1 fruit fly cellular context compared by ENCODE assay signal in genomic region chr3R:15806341-15806740, dm6.
TF ChIP-seq lines count a peak whose summit lies in the region.

No protein-coding gene starts in this region.

TF ChIP-seq in whole organism, prepupa, 60 proteins besides CTCF, POLR2A, EP300 and RAD21 (continued from another document):
- TF ChIP-seq pdm3 (GFP tag; optimal IDR thresholded peaks at IDR 0.05; lab: Kevin White, UChicago) (no peak), fkh (GFP tag; optimal IDR thresholded peaks at IDR 0.05; lab: Kevin White, UChicago) (no peak), Sox15 (GFP tag; optimal IDR thresholded peaks at IDR 0.05; lab: Kevin White, UChicago) (no peak), CG3032 (tag; optimal IDR thresholded peaks at IDR 0.05; lab: Kevin White, UChicago) (no peak), fd85E (GFP tag; optimal IDR thresholded peaks at IDR 0.05; lab: Kevin White, UChicago) (no peak), CG6792 (GFP tag; optimal IDR thresholded peaks at IDR 0.05; lab: Kevin White, UChicago) (no peak), CG4318 (GFP tag; optimal IDR thresholded peaks at IDR 0.05; lab: Kevin White, UChicago) (no peak), Smox (GFP tag; optimal IDR thresholded peaks at IDR 0.05; lab: Kevin White, UChicago) (no peak), CG15336 (GFP tag; IDR thresholded peaks at IDR 0.05; lab: Robert Waterston, UW) (0 out of 2 replicates have a peak, but pooled peaks have one; percentile 26), CG9139 (GFP tag; optimal IDR thresholded peaks at IDR 0.05; lab: Kevin White, UChicago) (no peak), acj6 (GFP tag; optimal IDR thresholded peaks at IDR 0.05; lab: Kevin White, UChicago) (no peak), Hr39 (GFP tag; optimal IDR thresholded peaks at IDR 0.05; lab: Kevin White, UChicago) (peak; percentile 5), CG10631 (GFP tag; optimal IDR thresholded peaks at IDR 0.05; lab: Kevin White, UChicago) (no peak), CG16779 (tag; optimal IDR thresholded peaks at IDR 0.05; lab: Kevin White, UChicago) (no peak), eg (GFP tag; IDR thresholded peaks at IDR 0.05; lab: Robert Waterston, UW) (no peak), lz (GFP tag; optimal IDR thresholded peaks at IDR 0.05; lab: Kevin White, UChicago) (peak; percentile 26), CG31627 (GFP tag; optimal IDR thresholded peaks at IDR 0.05; lab: Kevin White, UChicago) (no peak), CG11902 (GFP tag; optimal IDR thresholded peaks at IDR 0.05; lab: Kevin White, UChicago) (no peak), svp (GFP tag; lab: Kevin White, UChicago) (peak; percentile 68), achi (GFP tag; optimal IDR thresholded peaks at IDR 0.05; lab: Kevin White, UChicago) (peak; percentile 3), Eip78C (GFP tag; lab: Kevin White, UChicago) (peak; percentile 86), CG6808 (GFP tag; optimal IDR thresholded peaks at IDR 0.05; lab: Kevin White, UChicago) (no peak), CG7368 (GFP tag; optimal IDR thresholded peaks at IDR 0.05; lab: Kevin White, UChicago) (no peak), topi (GFP tag; optimal IDR thresholded peaks at IDR 0.05; lab: Kevin White, UChicago) (peak; percentile 45), dsx (GFP tag; optimal IDR thresholded peaks at IDR 0.05; lab: Kevin White, UChicago; ENCODE audit: poor library complexity, severe bottlenecking) (no peak), Sox14 (GFP tag; optimal IDR thresholded peaks at IDR 0.05; lab: Kevin White, UChicago) (no peak), CG6854 (GFP tag; optimal IDR thresholded peaks at IDR 0.05; lab: Kevin White, UChicago) (no peak), CG8119 (GFP tag; IDR thresholded peaks at IDR 0.05; lab: Robert Waterston, UW) (peak; percentile 36; the same call in 2 of the 3 replicates), CG3919 (GFP tag; optimal IDR thresholded peaks at IDR 0.05; lab: Kevin White, UChicago) (no peak)
